Fruit fly (Drosophila melanogaster): Measurements from ENCODE around the gene CG15530.

DNA sequence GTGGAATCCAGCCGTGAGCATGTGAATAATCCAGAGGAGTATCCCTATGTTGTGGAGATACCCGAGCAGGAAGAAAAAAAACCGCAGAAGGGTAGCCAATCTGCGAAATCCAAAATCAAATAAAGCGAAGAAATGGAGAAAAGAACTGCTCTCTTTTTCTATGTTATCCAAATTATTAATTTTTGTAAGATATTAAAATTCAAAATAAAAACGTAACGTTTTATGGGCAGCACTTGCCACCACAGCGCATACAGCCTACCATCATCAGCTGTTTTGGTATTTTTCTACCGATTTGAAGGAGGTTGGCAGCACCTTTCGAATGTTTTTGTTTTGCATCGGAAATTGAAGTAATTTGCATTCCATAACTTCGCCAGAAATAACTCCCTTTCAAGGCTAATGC lies 2.3 kb downstream of the CG15530 start, which contains the start of gene Bet5:
- TF ChIP-seq Mnt (GFP tag; optimal IDR thresholded peaks at IDR 0.05) = no peak
- no peak for TF ChIP-seq Crg-1 (GFP tag; optimal IDR thresholded peaks at IDR 0.05)
- TF ChIP-seq CG11617 (GFP tag; optimal IDR thresholded peaks at IDR 0.05) = no peak
- TF ChIP-seq Hr96 (GFP tag; optimal IDR thresholded peaks at IDR 0.05) = no peak
- TF ChIP-seq kay (GFP tag; ENCODE audit: borderline replicate concordance) = no peak
- TF ChIP-seq Clk (GFP tag; optimal IDR thresholded peaks at IDR 0.05) = no peak
- no peak for TF ChIP-seq pad (GFP tag; optimal IDR thresholded peaks at IDR 0.05)
- TF ChIP-seq CG7045 (GFP tag; optimal IDR thresholded peaks at IDR 0.05) = no peak
- no peak for TF ChIP-seq CG1620 (GFP tag; optimal IDR thresholded peaks at IDR 0.05)
- TF ChIP-seq cic (GFP tag; optimal IDR thresholded peaks at IDR 0.05) = no peak
